Worm (Caenorhabditis elegans) whole organism, L4 larva: Measurements from ENCODE around the gene T20D4.12.
A peak's percentile ranks its signal among the peaks of the same experiment; 100 is the strongest.
"Not testable (repeated sequence)": the region's sequence is repeated elsewhere in the genome, so short reads cannot be mapped to it uniquely, and the experiment has no call there.

Experiments
- D1046.2 ChIP-seq: fragments of 200-800 bp; sonication (Bioruptor generic); IDR thresholded peaks from 2 replicates; pipeline ENCODE4 v1.3.6; 2022; ENCODE audit warnings: missing genetic modification characterization, missing compliant biosample characterization
- F26F4.8 ChIP-seq: fragments of 200-800 bp; sonication (Bioruptor generic); conservative IDR thresholded peaks from 2 replicates; pipeline ENCODE4 v1.3.6; 2022; ENCODE audit warnings: missing genetic modification characterization, missing compliant biosample characterization
- R02D3.7 ChIP-seq: fragments of 150-350 bp; sonication (generic microtip); optimal IDR thresholded peaks from 3 replicates; lab custom pipeline; 2014; ENCODE audit warnings: missing biosample characterization, missing genetic modification characterization
- Y75B8A.6 ChIP-seq: fragments of 200-800 bp; sonication (Bioruptor generic); IDR thresholded peaks from 2 replicates; pipeline ENCODE4 v1.3.6; 2022; ENCODE audit warnings: missing genetic modification reagents, missing genetic modification characterization, missing compliant biosample characterization
- ZK337.2 ChIP-seq: fragments of 200-800 bp; sonication (Bioruptor generic); IDR thresholded peaks from 2 replicates; pipeline ENCODE4 v1.3.6; 2022; ENCODE audit warnings: missing genetic modification reagents, missing genetic modification characterization, missing compliant biosample characterization
- aha-1 ChIP-seq: fragments of 150-350 bp; peaks from one replicate; lab custom pipeline; 2014; ENCODE audit warnings: missing biosample characterization, missing genetic modification characterization
- ama-1 ChIP-seq: fragments of 150-350 bp; optimal IDR thresholded peaks from 2 replicates; lab custom pipeline; 2014; ENCODE audit warnings: inconsistent platforms, mixed read lengths
- ceh-20 ChIP-seq: fragments of 200-800 bp; sonication (Bioruptor generic); IDR thresholded peaks from 2 replicates; pipeline ENCODE4 v1.3.6; 2022; ENCODE audit warnings: missing genetic modification reagents, missing genetic modification characterization, missing compliant biosample characterization
- ceh-82 ChIP-seq: sonication (generic microtip); optimal IDR thresholded peaks from 2 replicates; lab custom pipeline; 2017; ENCODE audit warnings: missing biosample characterization, missing genetic modification characterization
- ctbp-1 ChIP-seq: fragments of 200-800 bp; sonication (Bioruptor generic); IDR thresholded peaks from 2 replicates; pipeline ENCODE4 v1.3.6; 2022; ENCODE audit warnings: missing genetic modification reagents, missing genetic modification characterization, missing compliant biosample characterization
- daf-16 ChIP-seq, 3 experiments: sonication (generic microtip); optimal IDR thresholded peaks; 2 replicates each; lab custom pipeline; 2016 to 2017; ENCODE audit warnings: missing genetic modification characterization in 3 of 3, missing genetic modification reagents in 3 of 3, mild to moderate bottlenecking in 2 of 3, missing compliant biosample characterization in 2 of 3, missing biosample characterization in 1 of 3, moderate library complexity in 1 of 3
- daf-8 ChIP-seq: fragments of 200-800 bp; sonication (Bioruptor generic); IDR thresholded peaks from 2 replicates; pipeline ENCODE4 v1.3.6; 2022; ENCODE audit warnings: missing genetic modification characterization, missing compliant biosample characterization
- dmd-6 ChIP-seq: fragments of 200-800 bp; sonication (Bioruptor generic); IDR thresholded peaks from 2 replicates; pipeline ENCODE4 v1.3.6; 2022; ENCODE audit warnings: missing genetic modification reagents, missing genetic modification characterization, missing compliant biosample characterization
- dmd-9 ChIP-seq: fragments of 200-800 bp; sonication (Bioruptor generic); IDR thresholded peaks from 2 replicates; pipeline ENCODE4 v1.3.6; 2022; ENCODE audit warnings: missing genetic modification reagents, missing genetic modification characterization, missing compliant biosample characterization
- duxl-1 ChIP-seq: sonication (generic microtip); optimal IDR thresholded peaks from 2 replicates; lab custom pipeline; 2016; ENCODE audit warnings: mild to moderate bottlenecking, missing genetic modification characterization, moderate library complexity, missing compliant biosample characterization; ENCODE audit not compliant: poor library complexity
- dve-1 ChIP-seq: sonication (generic microtip); optimal IDR thresholded peaks from 2 replicates; lab custom pipeline; 2017; ENCODE audit warnings: antibody characterized with exemption, mild to moderate bottlenecking, missing genetic modification characterization, missing compliant biosample characterization; ENCODE audit not compliant: insufficient read depth
- fkh-10 ChIP-seq: fragments of 150-350 bp; optimal IDR thresholded peaks from 2 replicates; lab custom pipeline; 2014; ENCODE audit warnings: missing biosample characterization, missing genetic modification reagents, missing genetic modification characterization
- gei-8 ChIP-seq: fragments of 200-800 bp; sonication (Bioruptor generic); optimal IDR thresholded peaks from 2 replicates; lab custom pipeline; 2018; ENCODE audit warnings: mild to moderate bottlenecking, missing genetic modification characterization, missing compliant biosample characterization
- hlh-30 ChIP-seq: sonication (generic microtip); optimal IDR thresholded peaks from 2 replicates; lab custom pipeline; 2017; ENCODE audit warnings: antibody characterized with exemption, mild to moderate bottlenecking, missing genetic modification characterization, missing compliant biosample characterization; ENCODE audit not compliant: insufficient read depth
- lin-39 ChIP-seq: fragments of 150-350 bp; optimal IDR thresholded peaks from 2 replicates; lab custom pipeline; 2014; ENCODE audit warnings: missing biosample characterization, missing genetic modification reagents, missing genetic modification characterization
- madf-5 ChIP-seq, 2 experiments: fragments of 200-800 bp; sonication (Bioruptor generic); IDR thresholded peaks; 2 replicates each; pipeline ENCODE4 v1.3.6; 2022; ENCODE audit warnings: missing compliant biosample characterization in 2 of 2, missing genetic modification characterization in 2 of 2
- mdl-1 ChIP-seq, 2 experiments: fragments of 150-350 bp in 1 of 2; sonication (generic microtip) in 1 of 2; optimal IDR thresholded peaks; 2 replicates each; lab custom pipeline; 2014 to 2017; ENCODE audit warnings: missing biosample characterization in 2 of 2, missing genetic modification characterization in 2 of 2
- mep-1 ChIP-seq: fragments of 150-350 bp; sonication (generic microtip); optimal IDR thresholded peaks from 3 replicates; lab custom pipeline; 2014; ENCODE audit warnings: missing biosample characterization, missing genetic modification characterization
- mxl-2 ChIP-seq: fragments of 200-800 bp; sonication (Bioruptor generic); conservative IDR thresholded peaks from 2 replicates; pipeline ENCODE4 v1.3.6; 2022; ENCODE audit warnings: missing genetic modification reagents, missing genetic modification characterization, missing compliant biosample characterization
- mxl-3 ChIP-seq: fragments of 200-800 bp; sonication (Bioruptor generic); optimal IDR thresholded peaks from 2 replicates; lab custom pipeline; 2018; ENCODE audit warnings: mild to moderate bottlenecking, missing genetic modification characterization, missing compliant biosample characterization
- nhr-111 ChIP-seq: fragments of 200-800 bp; sonication (Bioruptor generic); optimal IDR thresholded peaks from 2 replicates; lab custom pipeline; 2018; ENCODE audit warnings: mild to moderate bottlenecking, missing genetic modification characterization, missing compliant biosample characterization
- nhr-237 ChIP-seq: sonication (generic microtip); optimal IDR thresholded peaks from 2 replicates; lab custom pipeline; 2017; ENCODE audit warnings: missing biosample characterization, missing genetic modification characterization
- nhr-41 ChIP-seq: fragments of 200-800 bp; sonication (Bioruptor generic); IDR thresholded peaks from 2 replicates; pipeline ENCODE4 v1.3.6; 2022; ENCODE audit warnings: missing genetic modification reagents, missing genetic modification characterization, missing compliant biosample characterization
- nhr-48 ChIP-seq: sonication (generic microtip); optimal IDR thresholded peaks from 2 replicates; lab custom pipeline; 2016; ENCODE audit warnings: mild to moderate bottlenecking, missing genetic modification characterization, missing compliant biosample characterization
- nhr-6 ChIP-seq: fragments of 150-350 bp; optimal IDR thresholded peaks from 2 replicates; lab custom pipeline; 2014; ENCODE audit warnings: missing biosample characterization, missing genetic modification characterization
- nhr-76 ChIP-seq: fragments of 150-350 bp; optimal IDR thresholded peaks from 2 replicates; lab custom pipeline; 2014; ENCODE audit warnings: missing biosample characterization, missing genetic modification characterization
- pha-4 ChIP-seq, 2 experiments: fragments of 150-350 bp in 1 of 2; fragments of 200-800 bp in 1 of 2; sonication (Bioruptor generic) in 1 of 2; IDR thresholded peaks in 1 of 2; optimal IDR thresholded peaks in 1 of 2; 2 replicates each; pipeline versions ENCODE4 v1.3.6 to Lab custom; 2014 to 2022; ENCODE audit warnings: missing genetic modification characterization in 2 of 2, missing genetic modification reagents in 2 of 2, missing biosample characterization in 1 of 2, missing compliant biosample characterization in 1 of 2
- skn-1 ChIP-seq: fragments of 150-350 bp; optimal IDR thresholded peaks from 2 replicates; lab custom pipeline; 2014; ENCODE audit warnings: missing biosample characterization, missing genetic modification characterization
- snpc-4 ChIP-seq: fragments of 150-350 bp; optimal IDR thresholded peaks from 2 replicates; lab custom pipeline; 2014; ENCODE audit warnings: missing biosample characterization, missing genetic modification characterization
- spr-1 ChIP-seq: sonication (generic microtip); optimal IDR thresholded peaks from 2 replicates; lab custom pipeline; 2016; ENCODE audit warnings: mild to moderate bottlenecking, missing genetic modification characterization, missing compliant biosample characterization
- tag-97 ChIP-seq: fragments of 200-800 bp; sonication (Bioruptor generic); IDR thresholded peaks from 2 replicates; pipeline ENCODE4 v1.3.6; 2022; ENCODE audit warnings: missing genetic modification characterization, missing compliant biosample characterization
- unc-62 ChIP-seq, 3 experiments: fragments of 150-350 bp in 1 of 3; sonication (generic microtip); optimal IDR thresholded peaks in 2 of 3; peaks in 1 of 3; 1 replicate in 1 of 3; 2 replicates in 2 of 3; lab custom pipeline; 2014 to 2017; ENCODE audit warnings: missing biosample characterization in 3 of 3, missing genetic modification characterization in 3 of 3, missing genetic modification reagents in 3 of 3, missing genotype in 1 of 3
- zip-11 ChIP-seq: fragments of 200-800 bp; sonication (Bioruptor generic); IDR thresholded peaks from 2 replicates; pipeline ENCODE4 v1.3.6; 2022; ENCODE audit warnings: missing genetic modification characterization, missing compliant biosample characterization
- ztf-7 ChIP-seq: fragments of 150-350 bp; optimal IDR thresholded peaks from 2 replicates; lab custom pipeline; 2014; ENCODE audit warnings: missing biosample characterization, missing genetic modification characterization

The T20D4.12 gene

DNA sequence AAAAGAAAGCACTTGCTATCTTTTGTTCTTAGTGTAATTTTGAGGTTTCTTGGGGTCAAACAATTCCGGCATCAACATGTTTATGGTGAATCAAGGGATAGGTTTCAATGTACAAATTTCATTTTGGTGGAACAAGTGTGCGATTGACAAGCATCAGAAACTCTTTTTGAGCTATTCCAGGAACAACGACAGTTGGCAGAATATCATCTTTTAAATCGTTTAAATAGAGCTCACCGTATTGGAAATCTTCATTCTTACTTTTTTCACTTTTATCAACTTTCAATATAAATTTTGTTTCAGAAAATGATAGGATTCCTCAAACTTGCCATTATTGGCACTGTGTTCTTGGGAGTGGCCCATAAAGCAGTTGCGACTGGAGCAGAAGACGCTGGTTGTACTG, 3.1 kb downstream of the T20D4.12 start, which contains the start of gene T20D4.10:
TSS of gene T20D4.10 (plus strand) at position 301 of the 400 bp plus-strand sequence.
- TF ChIP-seq daf-16 (GFP tag; optimal IDR thresholded peaks at IDR 0.05; lab: Kevin White, UChicago): peak in 1 of 2 experiments; percentile 25
- not testable (repeated sequence) for TF ChIP-seq daf-16 (tag; optimal IDR thresholded peaks at IDR 0.05; lab: Kevin White, UChicago)

DNA sequence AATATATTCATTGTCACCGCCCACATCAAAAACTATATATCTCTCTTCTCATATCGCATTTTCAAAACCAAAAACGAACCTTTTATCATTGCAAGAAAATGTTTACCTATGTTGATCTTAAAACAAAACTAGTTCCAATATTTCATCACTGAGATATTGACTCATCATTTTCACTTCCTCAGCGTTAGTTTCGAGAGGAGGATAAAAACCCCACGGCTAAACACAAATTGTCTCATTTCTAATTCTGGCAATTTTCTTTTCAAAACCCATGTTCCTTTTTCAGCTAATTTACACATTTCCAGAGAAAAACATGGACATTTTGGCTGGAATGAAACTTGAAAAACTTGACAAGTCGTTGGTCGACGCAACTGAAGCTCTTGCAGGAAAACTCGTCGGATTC, 11.7 kb downstream of the T20D4.12 start, which contains the start of gene T20D4.7:
TSS of gene T20D4.7 (plus strand) at position 301 of the 400 bp plus-strand sequence.
- TF ChIP-seq daf-8 (GFP tag; lab: Robert Waterston, UW) (no peak), nhr-6 (tag; lab: Kevin White, UChicago) (no peak), ceh-82 (tag; lab: Kevin White, UChicago) (no peak), snpc-4 (tag; lab: Kevin White, UChicago) (no peak), mxl-3 (no peak), spr-1 (no peak), dve-1 (no peak), R02D3.7 (tag; lab: Kevin White, UChicago) (no peak), ama-1 (lab: Kevin White, UChicago) (no peak), ZK337.2 (GFP tag; lab: Robert Waterston, UW) (no peak), ctbp-1 (GFP tag; lab: Robert Waterston, UW) (no peak), fkh-10 (GFP tag; lab: Kevin White, UChicago) (no peak), ceh-20 (GFP tag; lab: Robert Waterston, UW) (no peak), hlh-30 (tag; lab: Kevin White, UChicago) (no peak), mep-1 (tag; lab: Kevin White, UChicago) (no peak)

- TF ChIP-seq nhr-48 (no peak), aha-1 (peak; percentile 81), nhr-76 (no peak), tag-97 (no peak), skn-1 (tag; lab: Kevin White, UChicago) (no peak), dmd-9 (no peak), gei-8 (no peak), duxl-1 (no peak), Y75B8A.6 (GFP tag; lab: Robert Waterston, UW) (no peak), lin-39 (tag; lab: Kevin White, UChicago) (no peak), mdl-1 (tag; optimal IDR thresholded peaks at IDR 0.05; lab: Kevin White, UChicago) (no peak), pha-4 (GFP tag; IDR thresholded peaks at IDR 0.05; lab: Robert Waterston, UW) (no peak), pha-4 (tag; optimal IDR thresholded peaks at IDR 0.05; lab: Kevin White, UChicago) (no peak), unc-62 (GFP tag; optimal IDR thresholded peaks at IDR 0.05 in 1 of 2; lab: Kevin White, UChicago) (peak in 1 of 2 experiments; percentile 61), unc-62 (tag; optimal IDR thresholded peaks at IDR 0.05; lab: Kevin White, UChicago) (no peak), D1046.2 (GFP tag; lab: Robert Waterston, UW) (no peak), nhr-111 (GFP tag; lab: Kevin White, UChicago) (no peak), ztf-7 (tag; lab: Kevin White, UChicago) (no peak), zip-11 (GFP tag; lab: Robert Waterston, UW) (no peak), mxl-2 (GFP tag; lab: Robert Waterston, UW) (no peak), nhr-237 (tag; lab: Kevin White, UChicago) (no peak), F26F4.8 (GFP tag; lab: Robert Waterston, UW) (no peak), ZK337.2 (GFP tag; lab: Robert Waterston, UW) (0 out of 2 replicates have a peak, but pooled peaks have one; percentile 7), nhr-41 (no peak), dmd-6 (GFP tag; lab: Robert Waterston, UW) (no peak), madf-5 (GFP tag; IDR thresholded peaks at IDR 0.05; lab: Robert Waterston, UW) (no peak)
Measured at ce11 chrV:3409498-3409897, 12.6 kb downstream of the T20D4.12 start.
